Fruit fly (Drosophila melanogaster): Measurements from ENCODE around the gene pcx.

DNA sequence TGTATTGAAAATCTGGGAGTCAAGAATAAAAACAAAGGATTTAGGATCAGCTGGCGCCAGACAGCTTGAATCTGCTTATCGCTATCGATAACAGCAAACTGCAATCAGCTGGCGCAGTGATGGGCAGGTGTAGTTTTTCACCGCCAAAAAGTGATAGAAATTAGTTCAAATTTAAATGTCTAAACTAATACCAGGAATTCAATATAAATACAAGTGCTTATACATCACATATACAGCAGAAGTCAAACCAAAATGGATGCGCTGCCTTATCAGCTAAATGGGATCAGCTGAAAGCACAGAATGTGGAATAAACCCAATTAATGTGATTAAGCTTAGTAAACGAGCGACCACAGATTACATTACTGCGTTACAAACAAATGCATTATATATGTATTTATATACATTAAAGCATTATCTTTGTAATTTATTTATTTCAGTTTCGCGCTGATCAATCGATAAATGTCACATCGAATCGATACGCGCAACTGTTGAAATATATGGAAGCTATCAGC is 44.3 kb upstream of the pcx start, which contains the start of gene pn:
- TF ChIP-seq CG8478 (optimal IDR thresholded peaks at IDR 0.05) (no peak), Dll (optimal IDR thresholded peaks at IDR 0.05) (no peak)

Data from whole organism.